Worm (Caenorhabditis elegans): Measurements from ENCODE around the gene idpp-3.

idpp-3 gene

DNA sequence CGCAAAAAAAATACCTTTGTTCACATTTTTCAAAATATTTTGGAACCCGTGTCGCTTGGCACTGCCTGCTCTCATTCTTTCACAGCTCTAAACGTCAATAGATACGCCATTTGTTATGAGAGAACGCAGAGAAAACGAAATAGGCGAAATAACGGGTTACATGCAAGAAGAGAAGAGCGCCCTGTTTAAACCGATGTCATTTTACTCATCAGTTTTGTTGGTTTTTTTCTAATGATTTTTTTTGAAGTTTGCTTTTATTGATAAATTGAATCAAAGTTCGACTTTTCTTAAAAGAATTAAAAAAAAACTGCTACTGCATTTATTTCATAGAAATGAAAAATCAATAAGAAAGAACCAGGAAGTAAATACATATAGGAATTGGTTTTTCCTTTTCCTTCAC lies 17.4 kb upstream of the idpp-3 start:
- TF ChIP-seq nfya-1 (tag; optimal IDR thresholded peaks at IDR 0.05) (peak; percentile 3), ceh-34 (tag; optimal IDR thresholded peaks at IDR 0.05) (no peak), pag-3 (tag; optimal IDR thresholded peaks at IDR 0.05; ENCODE audit: borderline replicate concordance) (no peak), nhr-11 (tag; optimal IDR thresholded peaks at IDR 0.05) (no peak)

DNA sequence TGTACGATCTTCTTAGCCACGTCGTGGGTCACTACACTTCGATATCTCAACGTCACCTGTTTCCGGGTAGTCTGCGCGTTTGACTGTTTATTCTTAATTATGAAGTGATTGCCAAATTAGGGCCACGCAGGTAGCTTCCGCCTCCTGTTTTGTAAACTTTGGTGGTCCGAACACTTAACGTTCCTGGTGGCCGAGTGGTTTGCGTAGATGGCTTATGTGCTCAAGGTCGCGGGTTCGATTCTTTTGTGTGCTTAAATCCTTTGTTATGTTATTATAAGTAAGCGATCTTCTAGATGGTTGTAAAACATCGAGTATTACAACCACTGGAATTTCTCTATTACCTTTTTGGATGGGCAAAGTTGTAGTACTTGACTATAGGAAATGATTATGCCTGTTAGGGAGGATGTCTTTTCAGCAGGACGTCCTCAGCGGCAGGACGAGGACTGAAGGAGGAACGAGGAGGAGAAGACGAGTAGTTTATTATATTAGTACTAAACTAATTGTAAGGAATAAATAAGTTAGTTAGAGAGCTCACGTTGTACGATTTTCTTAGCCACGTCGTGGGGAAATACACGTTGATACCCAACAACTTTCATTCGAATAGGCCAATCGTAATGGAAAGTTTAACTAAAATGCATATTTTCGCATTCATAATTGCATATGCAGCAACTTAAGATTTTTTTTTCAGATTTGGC lies 15.6 kb upstream of the idpp-3 start:
- no peak for TF ChIP-seq pat-9 (tag; optimal IDR thresholded peaks at IDR 0.05)
- TF ChIP-seq unc-42 (tag; optimal IDR thresholded peaks at IDR 0.05): peak; percentile 81

DNA sequence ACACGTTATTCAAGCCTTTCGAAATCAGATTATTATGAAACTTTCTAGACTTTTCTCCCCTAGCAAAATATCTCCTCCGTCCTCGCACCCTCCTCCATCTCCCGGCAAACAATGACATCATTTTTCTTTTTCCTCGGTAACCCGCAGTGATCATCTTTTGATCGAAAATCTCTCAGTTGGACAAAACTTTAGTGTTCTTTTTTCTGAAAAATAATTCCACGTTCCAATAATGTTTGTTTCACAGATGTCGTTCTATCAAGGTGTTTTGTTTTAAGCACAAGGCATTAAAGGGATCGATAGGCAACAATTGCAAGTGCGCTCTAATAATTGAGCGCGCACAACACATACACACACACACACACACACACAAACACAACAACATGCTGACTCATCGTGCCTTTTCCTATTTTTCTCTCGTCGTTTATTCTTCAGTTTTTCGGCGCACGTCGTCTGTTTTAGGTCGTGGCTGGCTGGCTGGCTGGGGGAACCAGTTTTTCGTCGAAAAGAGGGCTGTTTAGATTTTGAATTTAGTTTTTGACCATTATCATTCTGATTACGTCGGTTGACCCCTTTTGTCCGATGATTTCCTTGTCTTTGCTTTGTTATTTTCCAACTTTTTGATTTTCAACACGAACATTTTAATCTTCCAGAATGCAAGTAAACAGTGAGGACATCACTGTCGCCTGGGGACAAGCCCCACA lies 14.2 kb upstream of the idpp-3 start, which contains the start of gene F20D1.3:
Gene F20D1.3, plus strand, starts transcription at position 651 of the 701 bp plus-strand sequence.
- TF ChIP-seq ref-2 (tag; optimal IDR thresholded peaks at IDR 0.05): peak; percentile 67
- TF ChIP-seq nfya-1 (tag; optimal IDR thresholded peaks at IDR 0.05): peak; percentile 25
- TF ChIP-seq ceh-31 (tag; optimal IDR thresholded peaks at IDR 0.05): peak; percentile 71
- TF ChIP-seq ceh-48 (tag; optimal IDR thresholded peaks at IDR 0.05): peak; percentile 50
- TF ChIP-seq unc-42 (tag; optimal IDR thresholded peaks at IDR 0.05): peak; percentile 84
- TF ChIP-seq unc-55 (GFP tag; optimal IDR thresholded peaks at IDR 0.05): peak; percentile 61
- TF ChIP-seq hlh-15 (tag; optimal IDR thresholded peaks at IDR 0.05): no peak
- TF ChIP-seq hlh-13 (GFP tag; optimal IDR thresholded peaks at IDR 0.05): peak; percentile 28
- peak; percentile 53 for TF ChIP-seq tbx-2 (tag; optimal IDR thresholded peaks at IDR 0.05)
- peak; percentile 18 for TF ChIP-seq dve-1 (tag; optimal IDR thresholded peaks at IDR 0.05)
- TF ChIP-seq ceh-18 (tag; optimal IDR thresholded peaks at IDR 0.05): peak; percentile 53
- no peak for TF ChIP-seq hlh-6 (tag; optimal IDR thresholded peaks at IDR 0.05)
- TF ChIP-seq lin-11 (tag; optimal IDR thresholded peaks at IDR 0.05): no peak
- TF ChIP-seq sox-4 (tag; optimal IDR thresholded peaks at IDR 0.05): no peak

DNA sequence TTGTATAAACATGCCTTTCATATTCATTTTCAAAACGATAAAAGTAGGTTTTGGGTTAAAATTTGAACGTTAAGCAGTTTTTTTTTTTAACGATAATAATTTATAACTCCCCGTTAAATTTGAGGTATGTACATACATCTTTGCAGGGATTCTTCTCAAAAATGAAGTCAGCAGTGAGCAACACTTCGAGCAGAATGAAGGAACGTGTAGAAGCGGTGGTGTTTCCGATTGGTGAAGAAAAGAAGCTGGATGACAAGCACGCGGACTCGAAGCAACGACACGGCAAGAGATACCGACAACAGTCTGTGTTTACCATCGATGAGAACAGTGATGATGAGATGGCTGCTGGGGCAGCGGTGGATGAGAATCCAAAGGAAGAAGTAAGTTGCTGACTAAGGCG lies 11.7 kb upstream of the idpp-3 start:
- TF ChIP-seq ttx-3 (tag; optimal IDR thresholded peaks at IDR 0.05) (no peak), tbx-7 (tag; optimal IDR thresholded peaks at IDR 0.05) (no peak)

DNA sequence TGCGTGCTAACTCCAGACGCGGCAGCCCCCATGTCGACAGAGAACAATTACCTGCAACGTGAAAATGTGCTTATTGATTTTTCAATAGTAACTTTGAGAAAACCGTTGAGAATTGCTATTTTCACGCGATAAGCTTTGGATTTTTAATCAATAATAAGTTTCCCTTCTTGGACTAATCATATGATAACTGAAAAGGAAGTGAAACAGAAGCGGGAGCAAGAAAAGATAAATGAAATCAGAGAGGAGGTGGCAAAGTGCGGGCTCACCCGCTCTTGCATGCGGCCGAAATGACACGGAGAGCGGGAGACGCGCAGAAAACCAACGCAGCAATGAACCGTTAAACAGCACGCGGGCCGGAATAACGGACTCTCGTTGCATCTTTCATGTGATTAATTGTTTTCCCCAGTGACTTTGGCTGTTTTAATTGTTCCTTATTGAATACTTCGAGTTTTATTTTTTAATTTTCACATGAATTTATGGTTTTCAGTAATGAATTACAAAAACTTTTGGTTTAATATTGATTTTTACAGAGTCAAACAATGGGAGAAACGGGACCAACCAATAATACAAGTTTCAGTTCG lies 8.9 kb upstream of the idpp-3 start, which contains the start of the genes flwr-1 and tbc-1:
Gene flwr-1, minus strand, starts transcription at position 51 of the 581 bp plus-strand sequence.
Gene tbc-1, plus strand, starts transcription at position 531 of the 581 bp plus-strand sequence.
- TF ChIP-seq ceh-34 (tag; optimal IDR thresholded peaks at IDR 0.05) (peak; percentile 34), tbx-2 (tag; optimal IDR thresholded peaks at IDR 0.05) (peak; percentile 39), pax-1 (tag; optimal IDR thresholded peaks at IDR 0.05) (no peak), ceh-31 (tag; optimal IDR thresholded peaks at IDR 0.05) (peak; percentile 36), tbx-7 (tag; optimal IDR thresholded peaks at IDR 0.05) (no peak), unc-42 (tag; optimal IDR thresholded peaks at IDR 0.05) (peak; percentile 62), elt-2 (tag; optimal IDR thresholded peaks at IDR 0.05) (peak; percentile 20), ceh-48 (tag; optimal IDR thresholded peaks at IDR 0.05) (peak; percentile 19), hlh-30 (tag; optimal IDR thresholded peaks at IDR 0.05; ENCODE audit: insufficient read depth) (peak; percentile 70), ceh-14 (tag; optimal IDR thresholded peaks at IDR 0.05) (peak; percentile 53), pha-4 (tag; optimal IDR thresholded peaks at IDR 0.05) (no peak)

DNA sequence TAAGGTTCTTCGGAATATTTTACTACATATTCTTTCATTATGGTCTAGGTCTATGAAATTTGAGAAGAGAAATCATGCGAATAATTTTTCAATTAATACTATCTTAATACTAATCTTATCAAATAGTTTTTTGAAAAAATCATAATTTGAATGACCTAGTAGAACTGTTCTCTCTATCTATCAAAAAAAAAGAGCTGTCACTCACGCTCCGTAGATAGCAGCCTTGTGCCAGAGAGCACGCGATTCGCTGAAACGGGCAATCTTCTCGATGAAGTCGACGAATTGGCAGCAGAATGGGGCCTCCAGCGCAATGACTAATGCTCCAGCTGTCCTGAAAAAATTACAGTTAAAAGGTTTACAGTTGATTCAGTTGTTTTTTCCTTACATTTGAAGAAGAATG lies 8.2 kb upstream of the idpp-3 start:
- no peak for TF ChIP-seq Y22D7AL.16 (tag; optimal IDR thresholded peaks at IDR 0.05)
- no peak for TF ChIP-seq pha-4 (tag; optimal IDR thresholded peaks at IDR 0.05)
- TF ChIP-seq unc-55 (GFP tag; optimal IDR thresholded peaks at IDR 0.05): no peak
- no peak for TF ChIP-seq hlh-6 (tag; optimal IDR thresholded peaks at IDR 0.05)
- no peak for TF ChIP-seq ama-1 (optimal IDR thresholded peaks at IDR 0.05)
